Worm (Caenorhabditis elegans): ENCODE measurements around the gene nspb-10.

The nspb-10 gene

ce11 chrII:14597788-14598187 lies 9.7 kb upstream of the nspb-10 start:
- no peak for TF ChIP-seq ceh-88 (GFP tag; IDR thresholded peaks at IDR 0.05)
- no peak for TF ChIP-seq lin-15B (tag; optimal IDR thresholded peaks at IDR 0.05)
- TF ChIP-seq fos-1 (tag; optimal IDR thresholded peaks at IDR 0.05), result no peak
- no peak for TF ChIP-seq nhr-12 (tag; optimal IDR thresholded peaks at IDR 0.05)
- peak; percentile 44 for TF ChIP-seq nhr-85 (tag)
- TF ChIP-seq xbp-1 (tag; optimal IDR thresholded peaks at IDR 0.05), result no peak
- TF ChIP-seq elt-3 (tag; optimal IDR thresholded peaks at IDR 0.05), result peak; percentile 37 to 97 (median 69)

ce11 chrII:14593281-14593680 lies 5.2 kb upstream of the nspb-10 start, which contains the start of gene catp-4:
Gene catp-4, plus strand, starts transcription at chrII:14593581.
- TF ChIP-seq lin-14 (GFP tag; optimal IDR thresholded peaks at IDR 0.05), result no peak
- TF ChIP-seq zag-1 (tag; optimal IDR thresholded peaks at IDR 0.05), result no peak
- TF ChIP-seq sptf-1 (tag; optimal IDR thresholded peaks at IDR 0.05), result no peak
- TF ChIP-seq jun-1 (tag; optimal IDR thresholded peaks at IDR 0.05), result no peak
- no peak for TF ChIP-seq xbp-1 (tag; optimal IDR thresholded peaks at IDR 0.05)
- TF ChIP-seq snpc-4 (tag; optimal IDR thresholded peaks at IDR 0.05), result no peak
- TF ChIP-seq hpl-2 (GFP tag; optimal IDR thresholded peaks at IDR 0.05), result no peak
- TF ChIP-seq ceh-8 (GFP tag; optimal IDR thresholded peaks at IDR 0.05), result no peak
- no peak for TF ChIP-seq fos-1 (tag; optimal IDR thresholded peaks at IDR 0.05)
- TF ChIP-seq blmp-1 (tag; optimal IDR thresholded peaks at IDR 0.05), result no peak

ce11 chrII:14592629-14593028 lies 4.6 kb upstream of the nspb-10 start:
- TF ChIP-seq zag-1 (tag; optimal IDR thresholded peaks at IDR 0.05) (no peak), irx-1 (tag; optimal IDR thresholded peaks at IDR 0.05) (no peak), isw-1 (GFP tag; IDR thresholded peaks at IDR 0.05) (no peak), rnt-1 (tag; optimal IDR thresholded peaks at IDR 0.05) (no peak), ceh-8 (GFP tag; optimal IDR thresholded peaks at IDR 0.05) (no peak), ces-1 (GFP tag; optimal IDR thresholded peaks at IDR 0.05) (no peak), nhr-19 (GFP tag; conservative IDR thresholded peaks at IDR 0.05) (no peak), Y116A8C.19 (tag; optimal IDR thresholded peaks at IDR 0.05; ENCODE audit: borderline replicate concordance) (no peak), mef-2 (tag; optimal IDR thresholded peaks at IDR 0.05) (no peak), lin-14 (GFP tag; optimal IDR thresholded peaks at IDR 0.05) (peak; percentile 37), hlh-4 (tag; optimal IDR thresholded peaks at IDR 0.05) (no peak), unc-30 (tag; optimal IDR thresholded peaks at IDR 0.05) (no peak), fos-1 (tag; optimal IDR thresholded peaks at IDR 0.05) (no peak), nhr-11 (tag; optimal IDR thresholded peaks at IDR 0.05) (peak; percentile 38)

- no peak for TF ChIP-seq nhr-90 (tag; optimal IDR thresholded peaks at IDR 0.05; ENCODE audit: poor library complexity)
- TF ChIP-seq ceh-8 (GFP tag; optimal IDR thresholded peaks at IDR 0.05), result no peak
- no peak for TF ChIP-seq fos-1 (tag; optimal IDR thresholded peaks at IDR 0.05)
- TF ChIP-seq nhr-84 (tag; optimal IDR thresholded peaks at IDR 0.05), result no peak
- no peak for TF ChIP-seq egl-27 (tag; optimal IDR thresholded peaks at IDR 0.05)
- no peak for TF ChIP-seq mdl-1 (tag; optimal IDR thresholded peaks at IDR 0.05)
- no peak for TF ChIP-seq tbx-2 (tag; optimal IDR thresholded peaks at IDR 0.05)
- TF ChIP-seq sup-37 (GFP tag; optimal IDR thresholded peaks at IDR 0.05), result no peak
- peak; percentile 45 for TF ChIP-seq nhr-47 (tag; optimal IDR thresholded peaks at IDR 0.05)
- TF ChIP-seq sox-4 (tag; optimal IDR thresholded peaks at IDR 0.05), result peak; percentile 1
- peak; percentile 79 for TF ChIP-seq fkh-8 (tag; optimal IDR thresholded peaks at IDR 0.05)
- TF ChIP-seq lin-39 (tag; optimal IDR thresholded peaks at IDR 0.05), result no peak
- no peak for TF ChIP-seq egl-13 (tag; optimal IDR thresholded peaks at IDR 0.05)
- TF ChIP-seq aly-2 (tag; optimal IDR thresholded peaks at IDR 0.05), result no peak
- TF ChIP-seq swsn-7 (tag; optimal IDR thresholded peaks at IDR 0.05), result peak; percentile 18
- TF ChIP-seq zag-1 (tag; optimal IDR thresholded peaks at IDR 0.05), result no peak
- no peak for TF ChIP-seq nhr-77 (tag; optimal IDR thresholded peaks at IDR 0.05)
- no peak for TF ChIP-seq aha-1 (tag; optimal IDR thresholded peaks at IDR 0.05)
- TF ChIP-seq C34B4.2 (tag; optimal IDR thresholded peaks at IDR 0.05), result no peak
- TF ChIP-seq nhr-20 (tag; optimal IDR thresholded peaks at IDR 0.05), result peak; percentile 12
- peak; percentile 61 for TF ChIP-seq nhr-71 (tag; optimal IDR thresholded peaks at IDR 0.05)
- no peak for TF ChIP-seq lir-3 (tag; optimal IDR thresholded peaks at IDR 0.05; ENCODE audit: poor library complexity)
- no peak for TF ChIP-seq nhr-11 (tag; optimal IDR thresholded peaks at IDR 0.05)
- TF ChIP-seq ceh-82 (tag; optimal IDR thresholded peaks at IDR 0.05), result no peak
Observed at ce11 chrII:14591699-14592098, 3.6 kb upstream of the nspb-10 start, which contains the start of gene C01G12.7. Gene C01G12.7, minus strand, starts transcription at chrII:14591893.

Measured in whole organism, L1 larva.